Worm (Caenorhabditis elegans) whole organism, L4 larva: ENCODE results near the gene C49F5.6.

Experiments used
- D1046.2 ChIP-seq: fragments of 200-800 bp; sonication (Bioruptor generic); IDR thresholded peaks from 2 replicates; pipeline ENCODE4 v1.3.6; 2022; ENCODE audit warnings: missing genetic modification characterization, missing compliant biosample characterization
- F10B5.3 ChIP-seq: sonication (generic microtip); optimal IDR thresholded peaks from 2 replicates; lab custom pipeline; 2016; ENCODE audit warnings: mild to moderate bottlenecking, missing genetic modification characterization, missing compliant biosample characterization
- F37D6.2 ChIP-seq: sonication (generic microtip); optimal IDR thresholded peaks from 2 replicates; lab custom pipeline; 2016; ENCODE audit warnings: mild to moderate bottlenecking, missing genetic modification characterization, missing compliant biosample characterization
- R02D3.7 ChIP-seq: fragments of 150-350 bp; sonication (generic microtip); optimal IDR thresholded peaks from 3 replicates; lab custom pipeline; 2014; ENCODE audit warnings: missing biosample characterization, missing genetic modification characterization
- Y105C5A.15 ChIP-seq: fragments of 200-800 bp; sonication (Bioruptor generic); IDR thresholded peaks from 2 replicates; pipeline ENCODE4 v1.3.6; 2022; ENCODE audit warnings: missing genetic modification characterization, missing compliant biosample characterization
- Y48G9A.11 ChIP-seq: fragments of 200-800 bp; sonication (Bioruptor generic); IDR thresholded peaks from 2 replicates; pipeline ENCODE4 v1.3.6; 2022; ENCODE audit warnings: missing genetic modification reagents, missing genetic modification characterization, missing compliant biosample characterization
- ZK546.5 ChIP-seq, 2 experiments: sonication (generic microtip); optimal IDR thresholded peaks; 2 replicates each; lab custom pipeline; 2017; ENCODE audit warnings: missing biosample characterization in 2 of 2, missing genetic modification characterization in 2 of 2
- aly-2 ChIP-seq: sonication (generic microtip); optimal IDR thresholded peaks from 2 replicates; lab custom pipeline; 2018; ENCODE audit warnings: missing biosample characterization, missing genetic modification characterization
- ceh-20 ChIP-seq: fragments of 200-800 bp; sonication (Bioruptor generic); IDR thresholded peaks from 2 replicates; pipeline ENCODE4 v1.3.6; 2022; ENCODE audit warnings: missing genetic modification reagents, missing genetic modification characterization, missing compliant biosample characterization
- ceh-44 ChIP-seq: fragments of 200-800 bp; sonication (Bioruptor generic); IDR thresholded peaks from 2 replicates; pipeline ENCODE4 v1.3.6; 2022; ENCODE audit warnings: missing genetic modification reagents, missing genetic modification characterization, missing compliant biosample characterization
- ceh-82 ChIP-seq: sonication (generic microtip); optimal IDR thresholded peaks from 2 replicates; lab custom pipeline; 2017; ENCODE audit warnings: missing biosample characterization, missing genetic modification characterization
- cey-2 ChIP-seq: sonication (generic microtip); optimal IDR thresholded peaks from 3 replicates; lab custom pipeline; 2017; ENCODE audit warnings: missing genetic modification characterization, mild to moderate bottlenecking, missing compliant biosample characterization, antibody characterized with exemption, borderline replicate concordance; ENCODE audit not compliant: insufficient read depth
- daf-16 ChIP-seq, 3 experiments: sonication (generic microtip); optimal IDR thresholded peaks; 2 replicates each; lab custom pipeline; 2016 to 2017; ENCODE audit warnings: missing genetic modification characterization in 3 of 3, missing genetic modification reagents in 3 of 3, mild to moderate bottlenecking in 2 of 3, missing compliant biosample characterization in 2 of 3, missing biosample characterization in 1 of 3, moderate library complexity in 1 of 3
- dmd-6 ChIP-seq: fragments of 200-800 bp; sonication (Bioruptor generic); IDR thresholded peaks from 2 replicates; pipeline ENCODE4 v1.3.6; 2022; ENCODE audit warnings: missing genetic modification reagents, missing genetic modification characterization, missing compliant biosample characterization
- dve-1 ChIP-seq: sonication (generic microtip); optimal IDR thresholded peaks from 2 replicates; lab custom pipeline; 2017; ENCODE audit warnings: antibody characterized with exemption, mild to moderate bottlenecking, missing genetic modification characterization, missing compliant biosample characterization; ENCODE audit not compliant: insufficient read depth
- egl-27 ChIP-seq: sonication (generic microtip); optimal IDR thresholded peaks from 3 replicates; lab custom pipeline; 2017; ENCODE audit warnings: missing biosample characterization, missing genetic modification reagents, missing genetic modification characterization
- egl-43 ChIP-seq: fragments of 200-800 bp; sonication (Bioruptor generic); IDR thresholded peaks from 2 replicates; pipeline ENCODE4 v1.3.6; 2022; ENCODE audit warnings: missing genetic modification reagents, missing genetic modification characterization, missing compliant biosample characterization
- fos-1 ChIP-seq: fragments of 150-350 bp; optimal IDR thresholded peaks from 2 replicates; lab custom pipeline; 2014; ENCODE audit warnings: missing biosample characterization, missing genetic modification characterization
- hlh-11 ChIP-seq: fragments of 200-800 bp; sonication (Bioruptor generic); optimal IDR thresholded peaks from 2 replicates; lab custom pipeline; 2018; ENCODE audit warnings: mild to moderate bottlenecking, missing genetic modification characterization, missing compliant biosample characterization
- hlh-30 ChIP-seq: sonication (generic microtip); optimal IDR thresholded peaks from 2 replicates; lab custom pipeline; 2017; ENCODE audit warnings: antibody characterized with exemption, mild to moderate bottlenecking, missing genetic modification characterization, missing compliant biosample characterization; ENCODE audit not compliant: insufficient read depth
- lin-1 ChIP-seq: fragments of 200-800 bp; sonication (Bioruptor generic); IDR thresholded peaks from 2 replicates; pipeline ENCODE4 v1.3.6; 2022; ENCODE audit warnings: missing genetic modification reagents, missing genetic modification characterization, missing compliant biosample characterization
- lin-15B ChIP-seq: fragments of 150-350 bp; sonication (generic microtip); optimal IDR thresholded peaks from 3 replicates; lab custom pipeline; 2014; ENCODE audit warnings: missing biosample characterization, missing genetic modification characterization
- lin-38 ChIP-seq: fragments of 200-800 bp; sonication (Bioruptor generic); IDR thresholded peaks from 2 replicates; pipeline ENCODE4 v1.3.6; 2022; ENCODE audit warnings: missing genetic modification reagents, missing genetic modification characterization, missing compliant biosample characterization
- lsy-2 ChIP-seq, 2 experiments: fragments of 150-350 bp in 1 of 2; sonication (generic microtip) in 1 of 2; optimal IDR thresholded peaks; 2 replicates each; lab custom pipeline; 2014 to 2017; ENCODE audit warnings: missing biosample characterization in 2 of 2, missing genetic modification characterization in 2 of 2
- mdl-1 ChIP-seq, 2 experiments: fragments of 150-350 bp in 1 of 2; sonication (generic microtip) in 1 of 2; optimal IDR thresholded peaks; 2 replicates each; lab custom pipeline; 2014 to 2017; ENCODE audit warnings: missing biosample characterization in 2 of 2, missing genetic modification characterization in 2 of 2
- mep-1 ChIP-seq: fragments of 150-350 bp; sonication (generic microtip); optimal IDR thresholded peaks from 3 replicates; lab custom pipeline; 2014; ENCODE audit warnings: missing biosample characterization, missing genetic modification characterization
- mes-2 ChIP-seq: sonication (generic microtip); optimal IDR thresholded peaks from 2 replicates; lab custom pipeline; 2016; ENCODE audit warnings: missing genotype, mild to moderate bottlenecking, missing genetic modification characterization, missing compliant biosample characterization; ENCODE audit not compliant: poor library complexity, severe bottlenecking
- nhr-10 ChIP-seq: fragments of 150-350 bp; optimal IDR thresholded peaks from 2 replicates; lab custom pipeline; 2014; ENCODE audit warnings: missing biosample characterization, missing genetic modification characterization
- nhr-102 ChIP-seq: sonication (generic microtip); optimal IDR thresholded peaks from 2 replicates; lab custom pipeline; 2016; ENCODE audit warnings: mild to moderate bottlenecking, missing genetic modification characterization, moderate library complexity, missing compliant biosample characterization
- nhr-11 ChIP-seq: fragments of 150-350 bp; optimal IDR thresholded peaks from 2 replicates; lab custom pipeline; 2014; ENCODE audit warnings: missing biosample characterization, missing genetic modification characterization
- nhr-25 ChIP-seq: sonication (generic microtip); optimal IDR thresholded peaks from 2 replicates; lab custom pipeline; 2017; ENCODE audit warnings: missing genetic modification characterization, mild to moderate bottlenecking, missing compliant biosample characterization, antibody characterized with exemption, moderate library complexity, borderline replicate concordance; ENCODE audit not compliant: insufficient read depth
- nhr-41 ChIP-seq: fragments of 200-800 bp; sonication (Bioruptor generic); IDR thresholded peaks from 2 replicates; pipeline ENCODE4 v1.3.6; 2022; ENCODE audit warnings: missing genetic modification reagents, missing genetic modification characterization, missing compliant biosample characterization
- nhr-42 ChIP-seq: fragments of 200-800 bp; sonication (Bioruptor generic); IDR thresholded peaks from 2 replicates; pipeline ENCODE4 v1.3.6; 2022; ENCODE audit warnings: missing genetic modification characterization, missing compliant biosample characterization
- nhr-48 ChIP-seq: sonication (generic microtip); optimal IDR thresholded peaks from 2 replicates; lab custom pipeline; 2016; ENCODE audit warnings: mild to moderate bottlenecking, missing genetic modification characterization, missing compliant biosample characterization
- nhr-77 ChIP-seq: fragments of 150-350 bp; optimal IDR thresholded peaks from 2 replicates; lab custom pipeline; 2014; ENCODE audit warnings: missing biosample characterization, missing genetic modification characterization
- pqm-1 ChIP-seq: sonication (generic microtip); optimal IDR thresholded peaks from 2 replicates; lab custom pipeline; 2017; ENCODE audit warnings: missing biosample characterization, missing genetic modification characterization
- skn-1 ChIP-seq: fragments of 150-350 bp; optimal IDR thresholded peaks from 2 replicates; lab custom pipeline; 2014; ENCODE audit warnings: missing biosample characterization, missing genetic modification characterization
- unc-130 ChIP-seq: sonication (generic microtip); optimal IDR thresholded peaks from 2 replicates; lab custom pipeline; 2016; ENCODE audit warnings: missing genetic modification reagents, missing genetic modification characterization, missing compliant biosample characterization
- unc-62 ChIP-seq, 3 experiments: fragments of 150-350 bp in 1 of 3; sonication (generic microtip); optimal IDR thresholded peaks in 2 of 3; peaks in 1 of 3; 1 replicate in 1 of 3; 2 replicates in 2 of 3; lab custom pipeline; 2014 to 2017; ENCODE audit warnings: missing biosample characterization in 3 of 3, missing genetic modification characterization in 3 of 3, missing genetic modification reagents in 3 of 3, missing genotype in 1 of 3
- zfp-2 ChIP-seq: sonication (generic microtip); optimal IDR thresholded peaks from 2 replicates; lab custom pipeline; 2016; ENCODE audit warnings: mild to moderate bottlenecking, missing genetic modification characterization, missing compliant biosample characterization
- zfp-3 ChIP-seq: fragments of 200-800 bp; sonication (Bioruptor generic); conservative IDR thresholded peaks from 2 replicates; pipeline ENCODE4 v1.3.6; 2022; ENCODE audit warnings: missing genetic modification reagents, missing genetic modification characterization, missing compliant biosample characterization
- zip-2 ChIP-seq: fragments of 150-350 bp; optimal IDR thresholded peaks from 2 replicates; lab custom pipeline; 2014; ENCODE audit warnings: missing biosample characterization, missing genetic modification characterization

The C49F5.6 gene

DNA sequence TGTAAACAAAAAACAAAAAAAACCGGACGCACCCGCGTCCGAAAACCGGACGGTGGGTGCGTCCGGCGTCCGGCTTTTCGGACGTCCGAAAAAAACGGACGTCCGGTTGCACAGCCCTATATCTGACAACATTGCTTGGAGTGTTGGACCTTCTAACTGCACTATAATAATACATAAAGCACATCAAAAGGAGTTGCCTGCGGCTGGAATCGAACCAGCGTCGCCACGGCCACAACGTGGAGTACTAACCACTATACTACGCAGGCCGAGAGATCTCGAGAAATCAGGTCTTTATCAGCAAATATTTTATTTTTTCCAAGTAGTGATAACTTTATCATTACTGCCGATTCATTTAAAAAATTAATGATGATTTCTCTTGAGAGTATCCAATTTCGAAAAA is 5.2 kb downstream of the C49F5.6 start (continued):
- TF ChIP-seq zfp-3 (GFP tag; lab: Robert Waterston, UW) (0 out of 2 replicates have a peak, but pooled peaks have one; percentile 46), nhr-102 (tag; lab: Kevin White, UChicago) (no peak), zfp-2 (tag; lab: Kevin White, UChicago) (no peak), lin-15B (tag; lab: Kevin White, UChicago) (no peak), D1046.2 (GFP tag; lab: Robert Waterston, UW) (0 out of 2 replicates have a peak, but pooled peaks have one; percentile 64), zip-2 (no peak), mdl-1 (tag; optimal IDR thresholded peaks at IDR 0.05; lab: Kevin White, UChicago) (no peak), dmd-6 (GFP tag; lab: Robert Waterston, UW) (0 out of 2 replicates have a peak, but pooled peaks have one; percentile 10), hlh-30 (tag; lab: Kevin White, UChicago) (no peak), mes-2 (tag; lab: Kevin White, UChicago) (peak; percentile 48), nhr-42 (GFP tag; lab: Robert Waterston, UW) (no peak), cey-2 (tag; lab: Kevin White, UChicago) (no peak)
- TF ChIP-seq, all 104 proteins: peak for 30

- no peak for TF ChIP-seq zfp-3 (GFP tag; lab: Robert Waterston, UW)
- TF ChIP-seq hlh-30 (tag; lab: Kevin White, UChicago): peak; percentile 14
- no peak for TF ChIP-seq daf-16 (GFP tag; optimal IDR thresholded peaks at IDR 0.05; lab: Kevin White, UChicago)
- TF ChIP-seq daf-16 (tag; optimal IDR thresholded peaks at IDR 0.05; lab: Kevin White, UChicago): peak; percentile 8
- TF ChIP-seq egl-27 (tag; lab: Kevin White, UChicago): no peak
Measured at ce11 chrX:11994484-11994883, 6.4 kb downstream of the C49F5.6 start, which contains the start of gene C49F5.7. TSS of gene C49F5.7 (plus strand) at chrX:11994784.

DNA sequence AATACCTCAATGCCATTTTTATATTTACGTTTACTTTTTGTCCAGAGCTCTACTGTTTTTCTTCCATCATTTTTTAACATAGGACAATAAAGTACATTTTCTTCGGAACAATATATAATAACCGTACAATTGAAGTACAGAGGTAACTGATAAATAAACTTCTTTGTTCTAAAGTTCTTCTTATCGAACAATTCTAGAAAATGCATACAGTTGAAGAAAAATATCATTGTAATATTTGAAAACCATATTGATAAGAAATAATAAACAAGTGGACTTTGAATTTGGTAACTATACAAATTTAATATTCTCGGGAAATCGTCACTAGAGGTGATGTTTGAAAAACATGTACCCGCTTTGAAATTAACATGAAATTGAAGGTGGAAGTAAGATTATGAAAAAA is 8.5 kb downstream of the C49F5.6 start:
- TF ChIP-seq nhr-25 (tag; lab: Kevin White, UChicago): no peak
- peak; percentile 56 for TF ChIP-seq dve-1 (tag; lab: Kevin White, UChicago)
- TF ChIP-seq Y48G9A.11 (GFP tag; lab: Robert Waterston, UW): no peak
- TF ChIP-seq nhr-102 (tag; lab: Kevin White, UChicago): no peak
- no peak for TF ChIP-seq daf-16 (GFP tag; optimal IDR thresholded peaks at IDR 0.05; lab: Kevin White, UChicago)
- TF ChIP-seq daf-16 (tag; optimal IDR thresholded peaks at IDR 0.05; lab: Kevin White, UChicago): peak; percentile 69
- TF ChIP-seq hlh-11 (tag; lab: Kevin White, UChicago): peak; percentile 17
- no peak for TF ChIP-seq D1046.2 (GFP tag; lab: Robert Waterston, UW)
- no peak for TF ChIP-seq aly-2 (tag; lab: Kevin White, UChicago)
- no peak for TF ChIP-seq nhr-48 (tag; lab: Kevin White, UChicago)
- TF ChIP-seq zfp-3 (GFP tag; lab: Robert Waterston, UW): no peak
- no peak for TF ChIP-seq nhr-10 (tag; lab: Kevin White, UChicago)
- TF ChIP-seq ceh-44: no peak

DNA sequence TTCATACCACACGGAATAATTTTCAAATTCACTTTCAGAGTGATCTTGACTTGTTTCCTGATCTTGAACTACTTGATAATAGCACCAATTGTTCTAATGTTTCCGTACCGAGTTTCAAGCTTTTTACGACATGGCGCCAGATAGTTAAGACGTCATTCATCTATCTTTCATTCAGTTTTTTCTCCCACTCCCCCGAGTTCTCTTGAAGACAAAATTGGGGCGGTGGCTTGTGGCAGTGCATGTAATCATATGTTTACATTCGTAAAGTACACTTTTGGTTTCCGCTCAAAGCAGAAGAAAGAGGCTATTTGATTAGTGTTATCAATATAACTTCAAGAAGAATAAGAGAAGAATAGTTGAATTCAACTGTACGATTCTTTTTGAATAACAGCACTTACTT is 11.5 kb downstream of the C49F5.6 start:
- TF ChIP-seq pqm-1 (tag; lab: Kevin White, UChicago): peak; percentile 40
- TF ChIP-seq unc-62 (GFP tag; optimal IDR thresholded peaks at IDR 0.05 in 1 of 2; lab: Kevin White, UChicago): no peak
- no peak for TF ChIP-seq unc-62 (tag; optimal IDR thresholded peaks at IDR 0.05; lab: Kevin White, UChicago)
- no peak for TF ChIP-seq mep-1 (tag; lab: Kevin White, UChicago)
- TF ChIP-seq ceh-82 (tag; lab: Kevin White, UChicago): no peak
- TF ChIP-seq dve-1 (tag; lab: Kevin White, UChicago): peak; percentile 55
- no peak for TF ChIP-seq mdl-1 (tag; optimal IDR thresholded peaks at IDR 0.05; lab: Kevin White, UChicago)
- TF ChIP-seq ZK546.5 (tag; optimal IDR thresholded peaks at IDR 0.05; lab: Kevin White, UChicago): no peak
- no peak for TF ChIP-seq skn-1 (tag; lab: Kevin White, UChicago)
- TF ChIP-seq lin-1 (GFP tag; lab: Robert Waterston, UW): no peak
- TF ChIP-seq unc-130 (GFP tag; lab: Kevin White, UChicago): no peak
- no peak for TF ChIP-seq Y105C5A.15 (GFP tag; lab: Robert Waterston, UW)
- no peak for TF ChIP-seq lsy-2 (tag; optimal IDR thresholded peaks at IDR 0.05; lab: Kevin White, UChicago)
- no peak for TF ChIP-seq nhr-41 (GFP tag; lab: Robert Waterston, UW)
- no peak for TF ChIP-seq fos-1 (tag; lab: Kevin White, UChicago)
- TF ChIP-seq R02D3.7: no peak
- TF ChIP-seq egl-43 (GFP tag; lab: Robert Waterston, UW): no peak
- no peak for TF ChIP-seq egl-27 (tag; lab: Kevin White, UChicago)
- TF ChIP-seq nhr-77 (tag; lab: Kevin White, UChicago): no peak
- no peak for TF ChIP-seq F10B5.3 (tag; lab: Kevin White, UChicago)
- TF ChIP-seq F37D6.2 (tag; lab: Kevin White, UChicago): no peak
- no peak for TF ChIP-seq ceh-20 (GFP tag; lab: Robert Waterston, UW)
- TF ChIP-seq nhr-11 (tag; lab: Kevin White, UChicago): no peak
- peak; percentile 0 for TF ChIP-seq hlh-11 (tag; lab: Kevin White, UChicago)
- no peak for TF ChIP-seq lin-38
